Worm (Caenorhabditis elegans) whole organism, L4 larva: ENCODE data around the gene aexr-1.

Experiments
- aly-2 ChIP-seq: sonication (generic microtip); optimal IDR thresholded peaks from 2 replicates; lab custom pipeline; 2018; ENCODE audit warnings: missing biosample characterization, missing genetic modification characterization
- dve-1 ChIP-seq: sonication (generic microtip); optimal IDR thresholded peaks from 2 replicates; lab custom pipeline; 2017; ENCODE audit warnings: antibody characterized with exemption, mild to moderate bottlenecking, missing genetic modification characterization, missing compliant biosample characterization; ENCODE audit not compliant: insufficient read depth
- hif-1 ChIP-seq, 2 experiments: sonication (generic microtip); optimal IDR thresholded peaks; 2 replicates each; lab custom pipeline; 2016 to 2017; ENCODE audit warnings: missing compliant biosample characterization in 2 of 2, missing genetic modification characterization in 2 of 2, missing genetic modification reagents in 2 of 2, missing genotype in 2 of 2, mild to moderate bottlenecking in 1 of 2
- lin-1 ChIP-seq: fragments of 200-800 bp; sonication (Bioruptor generic); IDR thresholded peaks from 2 replicates; pipeline ENCODE4 v1.3.6; 2022; ENCODE audit warnings: missing genetic modification reagents, missing genetic modification characterization, missing compliant biosample characterization
- lin-13 ChIP-seq: fragments of 150-350 bp; optimal IDR thresholded peaks from 2 replicates; lab custom pipeline; 2014; ENCODE audit warnings: missing biosample characterization, missing genetic modification reagents, missing genetic modification characterization
- mdl-1 ChIP-seq, 2 experiments: fragments of 150-350 bp in 1 of 2; sonication (generic microtip) in 1 of 2; optimal IDR thresholded peaks; 2 replicates each; lab custom pipeline; 2014 to 2017; ENCODE audit warnings: missing biosample characterization in 2 of 2, missing genetic modification characterization in 2 of 2
- mdt-29 ChIP-seq: fragments of 200-800 bp; sonication (Bioruptor generic); IDR thresholded peaks from 2 replicates; pipeline ENCODE4 v1.3.6; 2022; ENCODE audit warnings: missing genetic modification reagents, missing genetic modification characterization, missing compliant biosample characterization
- mxl-2 ChIP-seq: fragments of 200-800 bp; sonication (Bioruptor generic); conservative IDR thresholded peaks from 2 replicates; pipeline ENCODE4 v1.3.6; 2022; ENCODE audit warnings: missing genetic modification reagents, missing genetic modification characterization, missing compliant biosample characterization
- nhr-48 ChIP-seq: sonication (generic microtip); optimal IDR thresholded peaks from 2 replicates; lab custom pipeline; 2016; ENCODE audit warnings: mild to moderate bottlenecking, missing genetic modification characterization, missing compliant biosample characterization
- pha-4 ChIP-seq, 2 experiments: fragments of 150-350 bp in 1 of 2; fragments of 200-800 bp in 1 of 2; sonication (Bioruptor generic) in 1 of 2; IDR thresholded peaks in 1 of 2; optimal IDR thresholded peaks in 1 of 2; 2 replicates each; pipeline versions ENCODE4 v1.3.6 to Lab custom; 2014 to 2022; ENCODE audit warnings: missing genetic modification characterization in 2 of 2, missing genetic modification reagents in 2 of 2, missing biosample characterization in 1 of 2, missing compliant biosample characterization in 1 of 2
- spr-1 ChIP-seq: sonication (generic microtip); optimal IDR thresholded peaks from 2 replicates; lab custom pipeline; 2016; ENCODE audit warnings: mild to moderate bottlenecking, missing genetic modification characterization, missing compliant biosample characterization
- unc-62 ChIP-seq, 3 experiments: fragments of 150-350 bp in 1 of 3; sonication (generic microtip); optimal IDR thresholded peaks in 2 of 3; peaks in 1 of 3; 1 replicate in 1 of 3; 2 replicates in 2 of 3; lab custom pipeline; 2014 to 2017; ENCODE audit warnings: missing biosample characterization in 3 of 3, missing genetic modification characterization in 3 of 3, missing genetic modification reagents in 3 of 3, missing genotype in 1 of 3

DNA sequence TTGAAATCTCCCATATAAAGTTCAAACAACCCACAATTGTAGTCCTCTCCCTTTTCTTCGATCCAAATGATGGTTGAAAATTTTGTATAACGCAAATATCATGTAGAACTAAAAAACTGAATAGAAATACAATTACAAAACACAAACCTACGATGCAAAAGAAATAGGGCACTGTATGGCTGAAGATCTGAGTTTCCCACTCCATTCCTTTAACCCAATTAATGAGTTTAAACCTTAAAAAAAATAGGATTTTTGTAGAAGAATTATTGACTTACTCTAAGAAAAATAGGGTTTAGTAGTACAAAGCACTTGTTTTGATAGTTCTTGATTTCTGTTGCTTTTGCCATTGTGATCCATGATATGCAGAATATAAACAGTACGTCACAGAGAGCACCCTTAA, 51.7 kb downstream of the aexr-1 start:
- TF ChIP-seq lin-13 (GFP tag; lab: Kevin White, UChicago) (no peak), unc-62 (GFP tag; optimal IDR thresholded peaks at IDR 0.05 in 1 of 2; lab: Kevin White, UChicago) (peak in 1 of 2 experiments; percentile 93), unc-62 (tag; optimal IDR thresholded peaks at IDR 0.05; lab: Kevin White, UChicago) (no peak), lin-1 (GFP tag; lab: Robert Waterston, UW) (no peak), mdt-29 (GFP tag; lab: Robert Waterston, UW) (no peak), mdl-1 (tag; optimal IDR thresholded peaks at IDR 0.05; lab: Kevin White, UChicago) (no peak), mxl-2 (GFP tag; lab: Robert Waterston, UW) (no peak), pha-4 (GFP tag; IDR thresholded peaks at IDR 0.05; lab: Robert Waterston, UW) (no peak), pha-4 (tag; optimal IDR thresholded peaks at IDR 0.05; lab: Kevin White, UChicago) (no peak), hif-1 (tag; optimal IDR thresholded peaks at IDR 0.05; lab: Kevin White, UChicago) (no peak), dve-1 (tag; lab: Kevin White, UChicago) (no peak), spr-1 (tag; lab: Kevin White, UChicago) (no peak), aly-2 (tag; lab: Kevin White, UChicago) (no peak), nhr-48 (tag; lab: Kevin White, UChicago) (no peak)
